Fruit fly (Drosophila melanogaster) whole organism, wandering third instar larva: Measurements from ENCODE around the gene Ire1.
A peak's percentile ranks its signal among the peaks of the same experiment; 100 is the strongest.

Source experiments
- CrebA ChIP-seq: fragments of 200-800 bp; sonication (Bioruptor generic); optimal IDR thresholded peaks from 2 replicates; lab custom pipeline; 2016; ENCODE audit warnings: missing biosample characterization, mild to moderate bottlenecking, missing genetic modification characterization, borderline replicate concordance
- Dfd ChIP-seq: fragments of >200 bp; optimal IDR thresholded peaks from 2 replicates; lab custom pipeline; 2017; ENCODE audit warnings: missing biosample characterization, missing genetic modification characterization
- HLH106 ChIP-seq: fragments of 200-800 bp; optimal IDR thresholded peaks from 3 replicates; lab custom pipeline; 2019; ENCODE audit warnings: missing biosample characterization, mild to moderate bottlenecking, missing genetic modification characterization, moderate library complexity
- Hnf4 ChIP-seq: fragments of 200-800 bp; sonication (Bioruptor generic); optimal IDR thresholded peaks from 2 replicates; lab custom pipeline; 2016; ENCODE audit warnings: missing biosample characterization, mild to moderate bottlenecking, missing genetic modification characterization
- OdsH ChIP-seq: fragments of 200-800 bp; sonication (Bioruptor generic); optimal IDR thresholded peaks from 2 replicates; lab custom pipeline; 2016; ENCODE audit warnings: missing biosample characterization, mild to moderate bottlenecking, missing genetic modification characterization
- br ChIP-seq: fragments of 200-800 bp; sonication (Bioruptor generic); optimal IDR thresholded peaks from 2 replicates; lab custom pipeline; 2016; ENCODE audit warnings: missing biosample characterization, missing genetic modification characterization
- fru ChIP-seq: fragments of 200-800 bp; sonication (Bioruptor generic); optimal IDR thresholded peaks from 3 replicates; lab custom pipeline; 2016; ENCODE audit warnings: missing biosample characterization, mild to moderate bottlenecking, missing genetic modification characterization
- pan ChIP-seq: fragments of >200 bp; optimal IDR thresholded peaks from 2 replicates; lab custom pipeline; 2017
- tai ChIP-seq: sonication (Bioruptor generic); optimal IDR thresholded peaks from 2 replicates; lab custom pipeline; 2016; ENCODE audit warnings: missing biosample characterization, missing genetic modification characterization
- usp ChIP-seq: fragments of >200 bp; optimal IDR thresholded peaks from 2 replicates; lab custom pipeline; 2017; ENCODE audit warnings: missing biosample characterization, missing genetic modification characterization

DNA sequence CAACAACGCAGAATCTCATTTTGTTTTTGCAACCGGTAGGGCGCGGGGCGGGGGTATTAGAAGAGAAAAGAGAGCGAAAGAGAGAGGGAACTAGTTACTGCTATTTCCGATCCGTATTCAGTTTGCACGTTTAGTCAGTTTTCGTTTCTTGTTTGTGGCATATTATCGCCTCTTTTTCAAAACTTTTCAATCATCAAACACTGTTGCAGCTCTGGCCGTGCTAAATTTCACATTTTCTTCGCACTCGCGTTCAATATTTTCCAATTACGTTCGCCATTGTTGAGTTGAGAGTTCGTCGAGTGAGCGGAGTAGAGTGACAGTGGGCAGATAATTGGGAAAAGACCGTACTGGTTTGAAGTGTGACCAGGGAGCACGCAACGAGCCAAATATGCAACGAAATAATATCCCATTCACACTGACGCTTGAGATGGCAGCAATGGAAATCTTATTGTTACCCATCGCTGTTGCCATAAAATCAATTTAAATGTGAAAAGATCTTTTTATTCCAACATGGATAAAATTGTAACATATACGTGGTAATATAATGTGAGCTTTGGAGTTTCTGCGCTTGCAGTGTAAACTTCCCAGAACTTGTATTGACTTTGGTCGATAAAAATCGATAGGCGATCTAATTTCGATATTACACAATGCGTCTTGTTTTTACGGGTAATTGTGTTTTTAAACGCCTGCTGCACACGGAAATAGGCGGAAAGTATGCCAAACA, at the start of gene Ire1, which contains the start of gene Mrm2:
- TF ChIP-seq br (GFP tag; lab: Kevin White, UChicago) = peak; percentile 73
- no peak for TF ChIP-seq tai
- no peak for TF ChIP-seq Dfd
- TF ChIP-seq pan (lab: Kevin White, UChicago) = no peak
- TF ChIP-seq CrebA (GFP tag; lab: Kevin White, UChicago) = no peak
- TF ChIP-seq fru (GFP tag; lab: Kevin White, UChicago) = peak; percentile 70
- TF ChIP-seq OdsH = peak; percentile 63
- TF ChIP-seq usp (GFP tag; lab: Kevin White, UChicago) = no peak
- peak; percentile 80 for TF ChIP-seq HLH106 (tag; lab: Kevin White, UChicago)
- TF ChIP-seq Hnf4 (GFP tag; lab: Kevin White, UChicago) = peak; percentile 84
